Worm (Caenorhabditis elegans) whole organism, L1 larva: ENCODE data around the gene math-39.

Experiments
- ceh-8 ChIP-seq: fragments of 200-800 bp; sonication (Bioruptor generic); optimal IDR thresholded peaks from 2 replicates; lab custom pipeline; 2018; ENCODE audit warnings: mild to moderate bottlenecking, missing genetic modification characterization, moderate library complexity, missing compliant biosample characterization
- ceh-82 ChIP-seq, 3 experiments: fragments of 150-350 bp in 1 of 3; sonication (generic microtip) in 2 of 3; optimal IDR thresholded peaks; 2 replicates each; lab custom pipeline; 2014 to 2017; ENCODE audit warnings: missing biosample characterization in 3 of 3, missing genetic modification characterization in 3 of 3
- ceh-90 ChIP-seq: sonication (generic microtip); optimal IDR thresholded peaks from 2 replicates; lab custom pipeline; 2016; ENCODE audit warnings: missing genetic modification characterization, missing compliant biosample characterization
- egl-13 ChIP-seq: sonication (generic microtip); optimal IDR thresholded peaks from 2 replicates; lab custom pipeline; 2016; ENCODE audit warnings: missing genotype, missing genetic modification reagents, missing genetic modification characterization, missing compliant biosample characterization
- elt-3 ChIP-seq, 6 experiments: fragments of 150-350 bp in 1 of 6; sonication (generic microtip); optimal IDR thresholded peaks; 2 replicates each; lab custom pipeline; 2017 to 2018; ENCODE audit warnings: missing biosample characterization in 6 of 6, missing genetic modification characterization in 6 of 6, inconsistent platforms in 1 of 6
- lin-13 ChIP-seq: fragments of 150-350 bp; optimal IDR thresholded peaks from 2 replicates; lab custom pipeline; 2014; ENCODE audit warnings: missing biosample characterization, missing genetic modification reagents, missing genetic modification characterization
- lin-39 ChIP-seq: fragments of 150-350 bp; optimal IDR thresholded peaks from 2 replicates; lab custom pipeline; 2014; ENCODE audit warnings: missing biosample characterization, missing genetic modification reagents, missing genetic modification characterization
- nhr-11 ChIP-seq: fragments of 150-350 bp; optimal IDR thresholded peaks from 2 replicates; lab custom pipeline; 2014; ENCODE audit warnings: missing biosample characterization, missing genetic modification characterization
- nhr-237 ChIP-seq: fragments of 150-350 bp; optimal IDR thresholded peaks from 2 replicates; lab custom pipeline; 2014; ENCODE audit warnings: missing biosample characterization, missing genetic modification characterization
- unc-130 ChIP-seq: fragments of 150-350 bp; optimal IDR thresholded peaks from 2 replicates; lab custom pipeline; 2017; ENCODE audit warnings: missing biosample characterization, missing genetic modification characterization, inconsistent platforms

ce11 chrII:1878663-1879062, 46.5 kb downstream of the math-39 start, which contains the start of gene math-16:
- no peak for TF ChIP-seq ceh-8 (GFP tag; lab: Kevin White, UChicago)
- no peak for TF ChIP-seq lin-39
- no peak for TF ChIP-seq elt-3 (tag; optimal IDR thresholded peaks at IDR 0.05; lab: Kevin White, UChicago)
- TF ChIP-seq nhr-11 (tag; lab: Kevin White, UChicago) = no peak
- TF ChIP-seq ceh-82 (tag; optimal IDR thresholded peaks at IDR 0.05; lab: Kevin White, UChicago) = no peak
- no peak for TF ChIP-seq lin-13
- TF ChIP-seq unc-130 (tag; lab: Kevin White, UChicago) = no peak
- no peak for TF ChIP-seq ceh-90 (tag; lab: Kevin White, UChicago)
- TF ChIP-seq egl-13 (tag; lab: Kevin White, UChicago) = no peak
- TF ChIP-seq nhr-237 (tag; lab: Kevin White, UChicago) = no peak
